Worm (Caenorhabditis elegans): ENCODE data around the gene F41E6.7.

The F41E6.7 gene

ce11 chrV:8607353-8607850 lies 8.3 kb upstream of the F41E6.7 start, which contains the start of gene smk-1:
Gene smk-1, plus strand, starts transcription at chrV:8607800.
- TF ChIP-seq tra-1 (GFP tag; IDR thresholded peaks at IDR 0.05) (no peak), unc-62 (GFP tag; optimal IDR thresholded peaks at IDR 0.05 in 1 of 2) (peak in 1 of 2 experiments; percentile 61), unc-62 (tag; optimal IDR thresholded peaks at IDR 0.05) (no peak), F49E8.2 (tag; optimal IDR thresholded peaks at IDR 0.05; ENCODE audit: borderline replicate concordance) (no peak), zag-1 (tag; optimal IDR thresholded peaks at IDR 0.05) (no peak), mxl-3 (GFP tag; optimal IDR thresholded peaks at IDR 0.05) (no peak), dve-1 (tag; optimal IDR thresholded peaks at IDR 0.05; ENCODE audit: insufficient read depth) (peak; percentile 18), ceh-20 (GFP tag; IDR thresholded peaks at IDR 0.05) (peak; percentile 36; the same call in 1 of the 2 replicates), lin-1 (GFP tag; IDR thresholded peaks at IDR 0.05) (no peak), mep-1 (tag; optimal IDR thresholded peaks at IDR 0.05) (peak; percentile 28), zfp-3 (GFP tag; conservative IDR thresholded peaks at IDR 0.05) (no peak), mxl-2 (GFP tag; conservative IDR thresholded peaks at IDR 0.05) (no peak), F10B5.3 (tag; optimal IDR thresholded peaks at IDR 0.05) (no peak), dmd-8 (GFP tag; IDR thresholded peaks at IDR 0.05) (no peak), daf-16 (GFP tag; optimal IDR thresholded peaks at IDR 0.05) (no peak), daf-16 (tag; optimal IDR thresholded peaks at IDR 0.05) (peak; percentile 9), snpc-1.2 (GFP tag; IDR thresholded peaks at IDR 0.05) (0 out of 2 replicates have a peak, but pooled peaks have one; percentile 9), hlh-11 (tag; optimal IDR thresholded peaks at IDR 0.05) (peak; percentile 49), ceh-62 (tag; optimal IDR thresholded peaks at IDR 0.05) (no peak), ceh-82 (tag; optimal IDR thresholded peaks at IDR 0.05) (no peak), unc-130 (GFP tag; optimal IDR thresholded peaks at IDR 0.05) (no peak), nhr-237 (tag; optimal IDR thresholded peaks at IDR 0.05) (no peak), ceh-28 (tag; optimal IDR thresholded peaks at IDR 0.05) (no peak), duxl-1 (tag; optimal IDR thresholded peaks at IDR 0.05; ENCODE audit: poor library complexity) (no peak), fos-1 (tag; optimal IDR thresholded peaks at IDR 0.05) (no peak), lin-39 (tag; optimal IDR thresholded peaks at IDR 0.05) (no peak), hlh-30 (tag; optimal IDR thresholded peaks at IDR 0.05; ENCODE audit: insufficient read depth) (peak; percentile 63), snpc-4 (tag; optimal IDR thresholded peaks at IDR 0.05) (no peak), T26A8.4 (GFP tag; IDR thresholded peaks at IDR 0.05) (no peak), Y75B8A.6 (GFP tag; IDR thresholded peaks at IDR 0.05) (no peak), daf-8 (GFP tag; IDR thresholded peaks at IDR 0.05) (no peak), saeg-2 (GFP tag; IDR thresholded peaks at IDR 0.05) (no peak), nhr-77 (tag; optimal IDR thresholded peaks at IDR 0.05) (no peak), ZK546.5 (tag; optimal IDR thresholded peaks at IDR 0.05) (no peak), arid-1 (GFP tag; conservative IDR thresholded peaks at IDR 0.05) (no peak), ztf-11 (tag; optimal IDR thresholded peaks at IDR 0.05) (no peak), dmd-9 (GFP tag; IDR thresholded peaks at IDR 0.05) (no peak), mdl-1 (tag; optimal IDR thresholded peaks at IDR 0.05) (peak in 1 of 2 experiments; percentile 54), nhr-25 (tag; optimal IDR thresholded peaks at IDR 0.05; ENCODE audit: borderline replicate concordance, insufficient read depth) (peak; percentile 89), sdz-12 (GFP tag; optimal IDR thresholded peaks at IDR 0.05) (no peak), ama-1 (optimal IDR thresholded peaks at IDR 0.05) (no peak), nhr-28 (tag; optimal IDR thresholded peaks at IDR 0.05) (peak; percentile 59), dpl-1 (GFP tag; optimal IDR thresholded peaks at IDR 0.05) (no peak), spr-1 (tag; optimal IDR thresholded peaks at IDR 0.05) (no peak), spr-3 (GFP tag; optimal IDR thresholded peaks at IDR 0.05) (no peak), set-16 (GFP tag; IDR thresholded peaks at IDR 0.05) (no peak), hif-1 (tag; optimal IDR thresholded peaks at IDR 0.05) (no peak), lsy-2 (tag; optimal IDR thresholded peaks at IDR 0.05) (peak in 1 of 2 experiments; percentile 50), lin-29 (GFP tag; IDR thresholded peaks at IDR 0.05) (no peak), daf-19 (GFP tag; conservative IDR thresholded peaks at IDR 0.05) (no peak), rbr-2 (tag; optimal IDR thresholded peaks at IDR 0.05) (no peak)
